Worm (Caenorhabditis elegans): ENCODE results near the gene magi-1.

ce11 chrIV:11740204-11740603, 25.4 kb downstream of the magi-1 start, which contains the start of gene K01A6.4:
- no peak for TF ChIP-seq ceh-39 (tag; optimal IDR thresholded peaks at IDR 0.05)
- no peak for TF ChIP-seq ces-1 (GFP tag; optimal IDR thresholded peaks at IDR 0.05)
- no peak for TF ChIP-seq nhr-28 (tag; optimal IDR thresholded peaks at IDR 0.05)
- no peak for TF ChIP-seq sem-2 (GFP tag; optimal IDR thresholded peaks at IDR 0.05)
- no peak for TF ChIP-seq elt-1 (tag; optimal IDR thresholded peaks at IDR 0.05; ENCODE audit: borderline replicate concordance, insufficient read depth)
- TF ChIP-seq nhr-76 (tag; optimal IDR thresholded peaks at IDR 0.05): no peak
- no peak for TF ChIP-seq nhr-12 (tag; optimal IDR thresholded peaks at IDR 0.05)
- no peak for TF ChIP-seq unc-62 (GFP tag; optimal IDR thresholded peaks at IDR 0.05)
- no peak for TF ChIP-seq ceh-83 (GFP tag; optimal IDR thresholded peaks at IDR 0.05)
- TF ChIP-seq mab-5 (tag; optimal IDR thresholded peaks at IDR 0.05): no peak

All from whole organism, mixed stage, embryonic.